Fruit fly (Drosophila melanogaster): ENCODE results near the gene CG13720.

- TF ChIP-seq Abd-B (GFP tag; optimal IDR thresholded peaks at IDR 0.05) (no peak), foxo (GFP tag; optimal IDR thresholded peaks at IDR 0.05) (no peak), dl (GFP tag; optimal IDR thresholded peaks at IDR 0.05; ENCODE audit: insufficient read depth in 1 of 2, partially characterized antibody in 2 of 2) (no peak), h (GFP tag; optimal IDR thresholded peaks at IDR 0.05) (no peak), brk (GFP tag; optimal IDR thresholded peaks at IDR 0.05) (no peak), Sp1 (GFP tag; optimal IDR thresholded peaks at IDR 0.05) (no peak), usp (GFP tag; optimal IDR thresholded peaks at IDR 0.05) (no peak), HLH106 (tag; optimal IDR thresholded peaks at IDR 0.05) (no peak), GATAd (GFP tag; optimal IDR thresholded peaks at IDR 0.05) (no peak), psq (GFP tag; optimal IDR thresholded peaks at IDR 0.05) (no peak)
These were observed 32.7 kb upstream of the CG13720 start, which contains the start of gene CG11353 for dm6 chr3L:4532841-4533619.
